Worm (Caenorhabditis elegans): ENCODE results near the gene C38H2.2.

DNA sequence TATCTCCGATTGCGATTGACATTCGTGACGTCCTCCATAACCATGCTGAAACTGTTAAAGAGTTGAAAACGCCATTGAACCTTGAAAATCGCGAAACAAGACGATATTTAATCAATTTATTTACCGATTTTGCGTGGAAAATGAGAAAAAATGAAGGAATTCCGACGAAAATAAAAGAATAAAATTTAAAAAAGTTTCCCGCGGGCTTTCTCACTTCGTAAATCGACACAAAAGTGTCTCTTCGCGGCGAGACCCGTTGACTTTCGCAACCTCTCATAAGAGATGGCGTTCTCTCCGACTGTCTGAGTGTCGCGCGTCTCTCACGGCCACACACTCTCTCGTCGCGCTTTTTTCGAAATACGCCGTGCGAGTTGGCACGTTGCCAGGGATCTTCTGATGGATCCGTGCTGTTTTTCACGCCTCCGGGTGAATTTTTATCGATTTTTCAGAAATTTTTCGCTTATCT, 25.7 kb downstream of the C38H2.2 start, which contains the start of gene hat-1:
- TF ChIP-seq ceh-22 (tag; optimal IDR thresholded peaks at IDR 0.05) (no peak), ztf-16 (tag; optimal IDR thresholded peaks at IDR 0.05) (no peak), unc-55 (GFP tag; optimal IDR thresholded peaks at IDR 0.05) (peak; percentile 55), ttx-3 (tag; optimal IDR thresholded peaks at IDR 0.05) (no peak), fkh-10 (GFP tag; optimal IDR thresholded peaks at IDR 0.05) (no peak), hlh-30 (tag; optimal IDR thresholded peaks at IDR 0.05; ENCODE audit: insufficient read depth) (peak; percentile 4), C38D4.7 (GFP tag; optimal IDR thresholded peaks at IDR 0.05) (no peak), pha-4 (tag; optimal IDR thresholded peaks at IDR 0.05) (no peak), K02D7.2 (tag; optimal IDR thresholded peaks at IDR 0.05) (no peak), pqm-1 (tag; optimal IDR thresholded peaks at IDR 0.05) (no peak)
